Fruit fly (Drosophila melanogaster) whole organism, larva: Measurements from ENCODE around the gene CG15482.
A peak's percentile ranks its signal among the peaks of the same experiment; 100 is the strongest.

Experiments
- noc ChIP-seq: fragments of 200-800 bp; sonication (Bioruptor generic); optimal IDR thresholded peaks from 3 replicates; lab custom pipeline; 2019; ENCODE audit warnings: missing biosample characterization, mild to moderate bottlenecking, missing genetic modification characterization, moderate library complexity

Gene CG15482

dm6 chr2L:13225225-13225840, 13.7 kb upstream of the CG15482 start, which contains the start of gene CG15480:
Gene CG15480 (minus strand): TSS chr2L:13225275.
- TF ChIP-seq noc (tag; lab: Kevin White, UChicago): no peak

dm6 chr2L:13222225-13222648, 10.6 kb upstream of the CG15482 start, which contains the start of the genes Ski6 and CG16812:
Gene Ski6 (minus strand): TSS chr2L:13222429.
Gene CG16812 (plus strand): TSS chr2L:13222587.
- no peak for TF ChIP-seq noc (tag; lab: Kevin White, UChicago)

- no peak for TF ChIP-seq noc (tag; lab: Kevin White, UChicago)
These were observed 7.9 kb upstream of the CG15482 start, which contains the start of the genes CG9426 and mRF1 for dm6 chr2L:13219281-13220092. Gene CG9426 (minus strand): TSS chr2L:13219923. Gene mRF1 (plus strand): TSS chr2L:13219979.

- no peak for TF ChIP-seq noc (tag; lab: Kevin White, UChicago)
These were observed 3.4 kb upstream of the CG15482 start, which contains the start of gene kek4 for dm6 chr2L:13215010-13215409. Gene kek4 (minus strand): TSS chr2L:13215350.

- no peak for TF ChIP-seq noc (tag; lab: Kevin White, UChicago)
These were observed 4.7 kb downstream of the CG15482 start for dm6 chr2L:13206857-13207463.

- TF ChIP-seq noc (tag; lab: Kevin White, UChicago): peak; percentile 57
These were observed 5.4 kb downstream of the CG15482 start for dm6 chr2L:13206077-13206668.

- TF ChIP-seq noc (tag; lab: Kevin White, UChicago): no peak
These were observed 6.4 kb downstream of the CG15482 start for dm6 chr2L:13205256-13205655.

dm6 chr2L:13204151-13204550, 7.5 kb downstream of the CG15482 start:
- TF ChIP-seq noc (tag; lab: Kevin White, UChicago): no peak

dm6 chr2L:13203437-13204137, 8.0 kb downstream of the CG15482 start, which contains the start of gene Pect:
Gene Pect (plus strand): TSS chr2L:13203762.
- peak; percentile 51 for TF ChIP-seq noc (tag; lab: Kevin White, UChicago)

dm6 chr2L:13202960-13203436, 8.6 kb downstream of the CG15482 start, which contains the start of gene CG16972:
Gene CG16972 (minus strand): TSS chr2L:13203295.
- TF ChIP-seq noc (tag; lab: Kevin White, UChicago): no peak

- no peak for TF ChIP-seq noc (tag; lab: Kevin White, UChicago)
These were observed 15.8 kb downstream of the CG15482 start for dm6 chr2L:13195822-13196221.

- TF ChIP-seq noc (tag; lab: Kevin White, UChicago): no peak
These were observed 19.7 kb downstream of the CG15482 start, which contains the start of the genes CG16974 and Edem2 for dm6 chr2L:13191894-13192293. Gene CG16974 (minus strand): TSS chr2L:13191979. Gene Edem2 (plus strand): TSS chr2L:13192201.

dm6 chr2L:13191052-13191678, 20.4 kb downstream of the CG15482 start:
- no peak for TF ChIP-seq noc (tag; lab: Kevin White, UChicago)

- peak; percentile 93 for TF ChIP-seq noc (tag; lab: Kevin White, UChicago)
These were observed 21.1 kb downstream of the CG15482 start for dm6 chr2L:13190534-13190933.
